Worm (Caenorhabditis elegans): Measurements from ENCODE around the gene gpcp-1.

gpcp-1 gene

DNA sequence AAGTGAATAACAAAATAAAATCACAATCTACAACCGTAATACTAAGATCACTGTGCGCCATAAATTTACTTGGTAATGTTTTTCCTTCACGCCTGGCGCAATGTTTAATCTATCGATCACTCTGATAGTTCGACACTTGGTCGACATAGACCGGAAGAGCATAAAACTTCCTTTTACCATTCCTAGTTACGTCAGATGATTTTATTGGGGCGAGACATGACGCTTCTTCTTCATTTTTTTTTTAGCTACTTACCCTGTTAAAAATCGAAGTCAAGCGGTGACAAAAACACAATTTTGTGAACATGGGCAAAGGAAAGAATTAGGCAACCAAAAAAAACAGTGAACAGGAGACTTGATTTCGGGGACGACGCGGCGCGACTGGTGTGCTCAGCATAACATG, 44.1 kb upstream of the gpcp-1 start:
- TF ChIP-seq nhr-80 (tag; optimal IDR thresholded peaks at IDR 0.05): peak; percentile 75
- no peak for TF ChIP-seq F22D6.2 (tag; optimal IDR thresholded peaks at IDR 0.05)

DNA sequence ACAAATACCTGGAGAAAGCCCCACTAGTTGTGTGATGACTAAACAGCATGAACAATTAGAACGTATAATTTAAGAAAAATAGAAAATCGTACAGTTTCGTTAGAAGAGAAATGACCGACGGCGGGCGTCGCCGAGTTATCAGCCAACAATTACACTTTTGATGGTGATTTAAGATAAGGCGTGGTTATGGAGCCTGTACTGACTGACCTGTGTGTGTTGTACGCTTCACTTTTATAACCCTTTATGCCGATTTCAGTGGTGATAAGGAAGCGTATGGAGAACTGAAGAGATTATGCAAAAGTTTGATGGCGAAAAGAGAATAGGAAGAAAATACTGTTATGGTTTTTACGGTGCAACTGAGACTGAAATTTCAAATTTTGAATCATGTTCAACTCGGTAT, 42.7 kb upstream of the gpcp-1 start:
- TF ChIP-seq cebp-1 (GFP tag; IDR thresholded peaks at IDR 0.05): no peak
- peak; percentile 49 for TF ChIP-seq cebp-1 (tag; optimal IDR thresholded peaks at IDR 0.05)
- TF ChIP-seq bed-2 (GFP tag; IDR thresholded peaks at IDR 0.05): no peak
- TF ChIP-seq atf-7 (tag; optimal IDR thresholded peaks at IDR 0.05): peak; percentile 10
- no peak for TF ChIP-seq madf-10 (tag; optimal IDR thresholded peaks at IDR 0.05)
- TF ChIP-seq lin-26 (GFP tag; IDR thresholded peaks at IDR 0.05): no peak
- peak; percentile 60 for TF ChIP-seq dox-1 (GFP tag; IDR thresholded peaks at IDR 0.05)
- TF ChIP-seq nhr-80 (tag; optimal IDR thresholded peaks at IDR 0.05): peak; percentile 96
- TF ChIP-seq ztf-22 (GFP tag; optimal IDR thresholded peaks at IDR 0.05): peak; percentile 45
- peak; percentile 7 for TF ChIP-seq pha-4 (tag; optimal IDR thresholded peaks at IDR 0.05)
- peak; percentile 18 for TF ChIP-seq ets-4 (GFP tag; optimal IDR thresholded peaks at IDR 0.05)

- no peak for TF ChIP-seq snpc-4 (GFP tag; optimal IDR thresholded peaks at IDR 0.05)
- TF ChIP-seq snpc-4 (tag; optimal IDR thresholded peaks at IDR 0.05): no peak
- TF ChIP-seq nfya-2 (GFP tag; IDR thresholded peaks at IDR 0.05): no peak
These were observed 41.9 kb upstream of the gpcp-1 start, which contains the start of gene bbln-1 for ce11 chrX:3152361-3152760. Gene bbln-1, minus strand, starts transcription at chrX:3152461.

DNA sequence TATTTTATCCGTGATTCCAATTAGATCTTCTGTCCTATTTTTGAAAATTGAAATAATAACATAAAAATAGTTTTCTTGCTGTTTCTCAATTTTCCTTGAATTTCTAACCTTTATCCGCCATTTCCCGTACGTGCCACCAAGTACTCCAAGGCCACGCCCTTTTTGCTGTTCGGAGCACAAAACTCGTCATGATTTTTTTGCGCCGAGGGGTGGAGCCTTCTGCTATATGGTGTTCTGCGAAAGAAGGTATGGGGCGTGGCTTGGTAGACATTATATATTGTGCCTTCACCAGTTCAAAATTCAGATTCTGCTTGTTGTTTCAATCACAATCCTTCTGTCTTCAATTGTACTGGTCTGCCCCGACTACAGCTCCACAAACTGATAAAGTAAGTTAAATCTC, 34.8 kb upstream of the gpcp-1 start, which contains the start of gene C15C7.4:
C15C7.4 (plus strand) TSS at position 301 of the 400 bp plus-strand sequence.
- no peak for TF ChIP-seq Y67H2A.10 (GFP tag; conservative IDR thresholded peaks at IDR 0.05)
- no peak for TF ChIP-seq dpff-1 (tag; optimal IDR thresholded peaks at IDR 0.05)
- TF ChIP-seq ekl-4 (GFP tag; IDR thresholded peaks at IDR 0.05): no peak
- no peak for TF ChIP-seq madf-3 (GFP tag; IDR thresholded peaks at IDR 0.05)
- no peak for TF ChIP-seq nfyb-1 (GFP tag; IDR thresholded peaks at IDR 0.05)
- TF ChIP-seq lsy-27 (tag; optimal IDR thresholded peaks at IDR 0.05; ENCODE audit: borderline replicate concordance, insufficient read depth): no peak
- TF ChIP-seq K12H6.12 (tag; optimal IDR thresholded peaks at IDR 0.05): no peak
- TF ChIP-seq aptf-2 (GFP tag; conservative IDR thresholded peaks at IDR 0.05): no peak
- no peak for TF ChIP-seq ztf-25 (GFP tag; IDR thresholded peaks at IDR 0.05)
- TF ChIP-seq F33H1.4 (GFP tag; IDR thresholded peaks at IDR 0.05): no peak
- TF ChIP-seq tbp1 (GFP tag; optimal IDR thresholded peaks at IDR 0.05): no peak
- no peak for TF ChIP-seq snpc-4 (GFP tag; optimal IDR thresholded peaks at IDR 0.05)
- no peak for TF ChIP-seq snpc-4 (tag; optimal IDR thresholded peaks at IDR 0.05)
- no peak for TF ChIP-seq rcor-1 (GFP tag; IDR thresholded peaks at IDR 0.05)

- TF ChIP-seq lsl-1 (GFP tag; optimal IDR thresholded peaks at IDR 0.05): no peak
- TF ChIP-seq nhr-27 (tag; optimal IDR thresholded peaks at IDR 0.05): no peak
- TF ChIP-seq bed-1 (GFP tag; IDR thresholded peaks at IDR 0.05): no peak
- TF ChIP-seq madf-6 (GFP tag; IDR thresholded peaks at IDR 0.05): no peak
- TF ChIP-seq attf-6 (GFP tag; IDR thresholded peaks at IDR 0.05): no peak
- TF ChIP-seq F22D6.2 (tag; optimal IDR thresholded peaks at IDR 0.05): no peak
- peak; percentile 9 for TF ChIP-seq nhr-80 (tag; optimal IDR thresholded peaks at IDR 0.05)
These were observed 31.3 kb upstream of the gpcp-1 start for ce11 chrX:3141704-3142103.

All from whole organism, young adult.